Worm (Caenorhabditis elegans): ENCODE data around the gene C04E6.8.

- TF ChIP-seq nhr-11 (tag; optimal IDR thresholded peaks at IDR 0.05) (no peak), ama-1 (optimal IDR thresholded peaks at IDR 0.05) (no peak), pqm-1 (tag; optimal IDR thresholded peaks at IDR 0.05) (no peak), ceh-31 (tag; optimal IDR thresholded peaks at IDR 0.05) (no peak), F13H6.1 (tag; optimal IDR thresholded peaks at IDR 0.05) (no peak), ceh-45 (GFP tag; IDR thresholded peaks at IDR 0.05) (no peak), sox-4 (tag; optimal IDR thresholded peaks at IDR 0.05) (no peak), pha-4 (tag; optimal IDR thresholded peaks at IDR 0.05) (no peak), C38D4.7 (GFP tag; optimal IDR thresholded peaks at IDR 0.05) (no peak)
Measured at ce11 chrV:5922236-5922635, 38.6 kb upstream of the C04E6.8 start, which contains the start of gene srsx-18.

All from whole organism, late embryonic.